Worm (Caenorhabditis elegans): ENCODE data around the gene C17B7.4.

DNA sequence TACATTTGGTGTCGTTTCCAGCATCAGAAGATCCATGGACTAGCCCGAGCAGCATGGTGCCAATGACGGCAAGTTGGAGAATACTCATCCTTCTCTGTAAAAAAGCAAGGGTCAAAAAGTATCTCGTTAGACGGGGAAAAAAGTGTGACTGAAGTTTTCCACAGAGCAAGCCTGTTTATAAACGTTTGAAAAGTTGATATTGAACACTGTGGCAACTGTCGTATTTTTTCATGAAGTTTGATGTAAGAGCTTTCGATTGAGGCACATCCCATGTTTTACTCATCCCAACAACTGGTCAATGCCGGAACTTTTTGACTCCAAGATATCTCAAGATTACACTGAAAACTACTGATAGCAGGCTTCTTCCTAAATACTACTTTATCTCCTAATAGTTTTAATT is 20.1 kb upstream of the C17B7.4 start, which contains the start of gene F35F10.13:
- TF ChIP-seq swsn-7 (tag; optimal IDR thresholded peaks at IDR 0.05) (no peak), sox-4 (tag; optimal IDR thresholded peaks at IDR 0.05) (no peak), elt-2 (tag; optimal IDR thresholded peaks at IDR 0.05) (no peak), fos-1 (tag; optimal IDR thresholded peaks at IDR 0.05) (no peak), mdl-1 (tag; optimal IDR thresholded peaks at IDR 0.05) (no peak), grh-1 (GFP tag; IDR thresholded peaks at IDR 0.05) (no peak), nhr-28 (tag; optimal IDR thresholded peaks at IDR 0.05) (no peak), blmp-1 (tag; optimal IDR thresholded peaks at IDR 0.05) (no peak), elt-3 (tag; optimal IDR thresholded peaks at IDR 0.05) (no peak), dpl-1 (GFP tag; optimal IDR thresholded peaks at IDR 0.05) (no peak), C34B4.2 (tag; optimal IDR thresholded peaks at IDR 0.05) (no peak), ama-1 (optimal IDR thresholded peaks at IDR 0.05) (no peak), zag-1 (tag; optimal IDR thresholded peaks at IDR 0.05) (no peak)

All from whole organism, L1 larva.